Worm (Caenorhabditis elegans) whole organism, L1 larva: Measurements from ENCODE around the gene C23G10.10.

ENCODE experiments used
- Y116A8C.19 ChIP-seq: sonication (generic microtip); optimal IDR thresholded peaks from 2 replicates; lab custom pipeline; 2016; ENCODE audit warnings: missing compliant biosample characterization, missing genetic modification characterization, borderline replicate concordance
- aha-1 ChIP-seq: fragments of 150-350 bp; optimal IDR thresholded peaks from 2 replicates; lab custom pipeline; 2014; ENCODE audit warnings: missing biosample characterization, missing genetic modification characterization
- ama-1 ChIP-seq: fragments of 150-350 bp; optimal IDR thresholded peaks from 2 replicates; lab custom pipeline; 2014
- blmp-1 ChIP-seq: fragments of 150-350 bp; optimal IDR thresholded peaks from 2 replicates; lab custom pipeline; 2014; ENCODE audit warnings: missing biosample characterization, missing genetic modification characterization
- ceh-63 ChIP-seq: fragments of 200-800 bp; sonication (Bioruptor generic); optimal IDR thresholded peaks from 2 replicates; lab custom pipeline; 2018; ENCODE audit warnings: mild to moderate bottlenecking, missing genetic modification characterization, missing compliant biosample characterization
- ceh-82 ChIP-seq, 3 experiments: fragments of 150-350 bp in 1 of 3; sonication (generic microtip) in 2 of 3; optimal IDR thresholded peaks; 2 replicates each; lab custom pipeline; 2014 to 2017; ENCODE audit warnings: missing biosample characterization in 3 of 3, missing genetic modification characterization in 3 of 3
- ceh-90 ChIP-seq: sonication (generic microtip); optimal IDR thresholded peaks from 2 replicates; lab custom pipeline; 2016; ENCODE audit warnings: missing genetic modification characterization, missing compliant biosample characterization
- dpl-1 ChIP-seq, 3 experiments: fragments of 150-350 bp in 2 of 3; sonication (generic microtip) in 1 of 3; optimal IDR thresholded peaks; 2 replicates each; lab custom pipeline; 2014 to 2017; ENCODE audit warnings: missing biosample characterization in 3 of 3, missing genetic modification characterization in 3 of 3, missing genetic modification reagents in 3 of 3
- dsc-1 ChIP-seq: sonication (generic microtip); optimal IDR thresholded peaks from 2 replicates; lab custom pipeline; 2016; ENCODE audit warnings: mild to moderate bottlenecking, missing genetic modification characterization, missing compliant biosample characterization
- efl-1 ChIP-seq, 4 experiments: fragments of 150-350 bp; optimal IDR thresholded peaks in 3 of 4; peaks in 1 of 4; 1 replicate in 1 of 4; 2 replicates in 3 of 4; lab custom pipeline; 2014; ENCODE audit warnings: missing biosample characterization in 2 of 4, missing genetic modification characterization in 2 of 4, missing genetic modification reagents in 2 of 4
- elt-2 ChIP-seq: sonication (generic microtip); optimal IDR thresholded peaks from 2 replicates; lab custom pipeline; 2016; ENCODE audit warnings: missing genetic modification characterization, mild to moderate bottlenecking, inconsistent platforms, missing compliant biosample characterization, missing genetic modification reagents
- ets-5 ChIP-seq: fragments of 200-800 bp; sonication (Bioruptor generic); IDR thresholded peaks from 2 replicates; pipeline ENCODE4 v1.3.6; 2022; ENCODE audit warnings: missing genetic modification characterization, missing compliant biosample characterization
- fkh-10 ChIP-seq: sonication (generic microtip); optimal IDR thresholded peaks from 2 replicates; lab custom pipeline; 2017; ENCODE audit warnings: missing biosample characterization, missing genetic modification reagents, missing genetic modification characterization
- fkh-8 ChIP-seq: sonication (generic microtip); optimal IDR thresholded peaks from 2 replicates; lab custom pipeline; 2016; ENCODE audit warnings: mild to moderate bottlenecking, missing genetic modification characterization, missing compliant biosample characterization
- fos-1 ChIP-seq: fragments of 150-350 bp; optimal IDR thresholded peaks from 2 replicates; lab custom pipeline; 2014; ENCODE audit warnings: missing biosample characterization, missing genetic modification characterization
- grh-1 ChIP-seq: fragments of 200-800 bp; sonication (Bioruptor generic); IDR thresholded peaks from 2 replicates; pipeline ENCODE4 v1.3.6; 2022; ENCODE audit warnings: missing genetic modification reagents, missing genetic modification characterization, missing compliant biosample characterization
- lin-13 ChIP-seq: fragments of 150-350 bp; optimal IDR thresholded peaks from 2 replicates; lab custom pipeline; 2014; ENCODE audit warnings: missing biosample characterization, missing genetic modification reagents, missing genetic modification characterization
- lin-14 ChIP-seq: fragments of 200-800 bp; sonication (Bioruptor generic); optimal IDR thresholded peaks from 2 replicates; lab custom pipeline; 2018; ENCODE audit warnings: mild to moderate bottlenecking, missing genetic modification characterization, moderate library complexity, missing compliant biosample characterization
- lin-15B ChIP-seq: fragments of 150-350 bp; sonication (generic microtip); optimal IDR thresholded peaks from 3 replicates; lab custom pipeline; 2014; ENCODE audit warnings: missing biosample characterization, missing genetic modification characterization
- lin-35 ChIP-seq, 2 experiments: fragments of 150-350 bp; optimal IDR thresholded peaks; 2 replicates each; lab custom pipeline; 2014; ENCODE audit warnings: missing biosample characterization in 2 of 2, missing genetic modification characterization in 2 of 2, missing genetic modification reagents in 2 of 2
- lsy-2 ChIP-seq, 2 experiments: fragments of 150-350 bp; optimal IDR thresholded peaks; 2 replicates each; lab custom pipeline; 2014; ENCODE audit warnings: missing biosample characterization in 2 of 2, missing genetic modification characterization in 2 of 2
- mab-9 ChIP-seq: fragments of 200-800 bp; sonication (Bioruptor generic); IDR thresholded peaks from 2 replicates; pipeline ENCODE4 v1.3.6; 2022; ENCODE audit warnings: missing genetic modification reagents, missing genetic modification characterization, missing compliant biosample characterization
- mdl-1 ChIP-seq, 2 experiments: fragments of 150-350 bp; optimal IDR thresholded peaks; 2 replicates each; lab custom pipeline; 2014 to 2017; ENCODE audit warnings: missing biosample characterization in 2 of 2, missing genetic modification characterization in 2 of 2, inconsistent platforms in 1 of 2
- mef-2 ChIP-seq: fragments of 150-350 bp; optimal IDR thresholded peaks from 2 replicates; lab custom pipeline; 2014; ENCODE audit warnings: missing biosample characterization, missing genetic modification characterization
- mep-1 ChIP-seq: fragments of 150-350 bp; optimal IDR thresholded peaks from 2 replicates; lab custom pipeline; 2014; ENCODE audit warnings: missing biosample characterization, missing genetic modification characterization
- nhr-19 ChIP-seq: fragments of 200-800 bp; sonication (Bioruptor generic); conservative IDR thresholded peaks from 2 replicates; pipeline ENCODE4 v1.3.6; 2022; ENCODE audit warnings: missing genetic modification characterization, missing compliant biosample characterization
- nhr-20 ChIP-seq: sonication (generic microtip); optimal IDR thresholded peaks from 2 replicates; lab custom pipeline; 2016; ENCODE audit warnings: mild to moderate bottlenecking, missing genetic modification characterization, missing compliant biosample characterization
- nhr-237 ChIP-seq: fragments of 150-350 bp; optimal IDR thresholded peaks from 2 replicates; lab custom pipeline; 2014; ENCODE audit warnings: missing biosample characterization, missing genetic modification characterization
- nhr-71 ChIP-seq: sonication (generic microtip); optimal IDR thresholded peaks from 2 replicates; lab custom pipeline; 2016; ENCODE audit warnings: mild to moderate bottlenecking, missing genetic modification characterization, moderate library complexity, missing compliant biosample characterization
- nhr-76 ChIP-seq: sonication (generic microtip); optimal IDR thresholded peaks from 2 replicates; lab custom pipeline; 2017; ENCODE audit warnings: missing biosample characterization, missing genetic modification characterization
- nhr-84 ChIP-seq: sonication (generic microtip); optimal IDR thresholded peaks from 2 replicates; lab custom pipeline; 2017; ENCODE audit warnings: missing biosample characterization, missing genetic modification characterization
- nhr-85 ChIP-seq: sonication (generic microtip); peaks from one replicate; lab custom pipeline; 2016; ENCODE audit warnings: missing genetic modification characterization, inconsistent platforms, missing compliant biosample characterization
- nhr-90 ChIP-seq: sonication (generic microtip); optimal IDR thresholded peaks from 2 replicates; lab custom pipeline; 2016; ENCODE audit warnings: mild to moderate bottlenecking, missing genetic modification characterization, missing compliant biosample characterization; ENCODE audit not compliant: poor library complexity
- pag-3 ChIP-seq: sonication (generic microtip); optimal IDR thresholded peaks from 2 replicates; lab custom pipeline; 2017; ENCODE audit warnings: missing genetic modification characterization, mild to moderate bottlenecking, missing compliant biosample characterization, antibody characterized with exemption, borderline replicate concordance; ENCODE audit not compliant: insufficient read depth
- rnt-1 ChIP-seq: sonication (generic microtip); optimal IDR thresholded peaks from 2 replicates; lab custom pipeline; 2016; ENCODE audit warnings: mild to moderate bottlenecking, missing genetic modification characterization, moderate library complexity, missing compliant biosample characterization
- skn-1 ChIP-seq: fragments of 150-350 bp; optimal IDR thresholded peaks from 2 replicates; lab custom pipeline; 2014; ENCODE audit warnings: missing biosample characterization, missing genetic modification characterization
- snpc-4 ChIP-seq: fragments of 150-350 bp; optimal IDR thresholded peaks from 2 replicates; lab custom pipeline; 2014; ENCODE audit warnings: missing biosample characterization, missing genetic modification characterization
- sox-4 ChIP-seq: sonication (generic microtip); optimal IDR thresholded peaks from 2 replicates; lab custom pipeline; 2016; ENCODE audit warnings: missing genetic modification characterization, missing compliant biosample characterization
- sup-37 ChIP-seq: fragments of 200-800 bp; sonication (Bioruptor generic); optimal IDR thresholded peaks from 2 replicates; lab custom pipeline; 2018; ENCODE audit warnings: mild to moderate bottlenecking, missing genetic modification characterization, missing compliant biosample characterization
- swsn-7 ChIP-seq: sonication (generic microtip); optimal IDR thresholded peaks from 2 replicates; lab custom pipeline; 2016; ENCODE audit warnings: missing genetic modification characterization, missing compliant biosample characterization
- tbx-2 ChIP-seq: sonication (generic microtip); optimal IDR thresholded peaks from 2 replicates; lab custom pipeline; 2016; ENCODE audit warnings: missing genetic modification characterization, missing compliant biosample characterization
- tlp-1 ChIP-seq: fragments of 150-350 bp; optimal IDR thresholded peaks from 2 replicates; lab custom pipeline; 2014; ENCODE audit warnings: missing biosample characterization, missing genetic modification characterization
- unc-130 ChIP-seq: fragments of 150-350 bp; optimal IDR thresholded peaks from 2 replicates; lab custom pipeline; 2017; ENCODE audit warnings: missing biosample characterization, missing genetic modification characterization, inconsistent platforms
- unc-98 ChIP-seq: fragments of 200-800 bp; sonication (Bioruptor generic); IDR thresholded peaks from 2 replicates; pipeline ENCODE4 v1.3.6; 2022; ENCODE audit warnings: missing genetic modification characterization, missing compliant biosample characterization
- ztf-11 ChIP-seq, 2 experiments: sonication (generic microtip); optimal IDR thresholded peaks; 2 replicates each; lab custom pipeline; 2016 to 2017; ENCODE audit warnings: missing genetic modification characterization in 2 of 2, missing biosample characterization in 1 of 2, missing compliant biosample characterization in 1 of 2
- ztf-4 ChIP-seq: fragments of 150-350 bp; optimal IDR thresholded peaks from 2 replicates; lab custom pipeline; 2014; ENCODE audit warnings: missing biosample characterization, missing genetic modification characterization

Gene C23G10.10

DNA sequence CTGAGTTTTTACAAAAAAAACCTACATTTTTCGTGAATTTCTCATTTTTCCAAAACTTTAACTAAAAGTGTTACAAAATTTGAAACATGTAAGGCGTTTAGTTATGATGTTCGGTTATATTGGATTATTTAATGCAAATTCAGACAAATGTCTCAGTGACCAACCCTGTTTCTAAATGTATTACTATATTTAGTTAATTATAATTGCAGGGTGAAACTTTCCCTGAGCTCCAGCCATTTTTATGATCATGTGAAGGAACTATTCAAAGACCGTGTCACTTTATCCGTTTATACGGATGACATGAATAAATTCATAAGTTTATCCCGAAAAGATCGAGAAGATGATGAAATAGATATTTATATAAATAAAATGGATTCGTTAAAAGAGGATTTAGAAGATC lies 23.0 kb downstream of the C23G10.10 start, which contains the start of gene C23G10.5:
TSS of gene C23G10.5 (plus strand) at position 301 of the 400 bp plus-strand sequence.
- TF ChIP-seq ztf-4 (tag; lab: Kevin White, UChicago) (no peak), lin-35 (GFP tag; optimal IDR thresholded peaks at IDR 0.05; lab: Kevin White, UChicago) (no peak), lin-14 (no peak), mab-9 (GFP tag; lab: Robert Waterston, UW) (no peak), nhr-237 (tag; lab: Kevin White, UChicago) (no peak), Y116A8C.19 (tag; lab: Kevin White, UChicago) (no peak), ceh-82 (tag; optimal IDR thresholded peaks at IDR 0.05; lab: Kevin White, UChicago) (no peak), fos-1 (tag; lab: Kevin White, UChicago) (no peak), ceh-90 (tag; lab: Kevin White, UChicago) (no peak), nhr-85 (no peak), unc-98 (GFP tag; lab: Robert Waterston, UW) (no peak), sup-37 (GFP tag; lab: Kevin White, UChicago) (no peak), dsc-1 (no peak), nhr-76 (tag; lab: Kevin White, UChicago) (no peak), mef-2 (tag; lab: Kevin White, UChicago) (no peak)

DNA sequence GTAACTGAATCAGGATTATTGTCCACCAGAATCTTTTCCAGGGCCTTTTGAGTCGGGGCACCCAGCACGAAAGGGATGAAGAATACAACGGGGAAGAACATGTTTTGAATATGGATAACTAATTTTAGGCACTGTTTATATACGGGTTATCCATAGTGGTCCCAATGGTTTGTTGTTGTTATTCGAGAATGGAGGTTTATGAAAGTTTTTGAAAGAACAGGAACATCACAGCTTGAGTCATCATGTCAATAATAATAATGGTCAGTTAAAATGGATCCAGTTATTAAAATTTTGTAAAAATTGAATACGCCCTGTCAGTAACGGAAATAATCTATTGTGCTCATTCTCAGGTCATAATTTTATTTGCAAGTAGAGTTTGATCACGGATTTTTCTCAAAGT lies 30.7 kb downstream of the C23G10.10 start, which contains the start of gene nas-28:
TSS of gene nas-28 (minus strand) at position 101 of the 400 bp plus-strand sequence.
- TF ChIP-seq tlp-1 (tag; lab: Kevin White, UChicago) (no peak), ama-1 (no peak), lin-14 (no peak), snpc-4 (tag; lab: Kevin White, UChicago) (no peak), lin-13 (GFP tag; lab: Kevin White, UChicago) (no peak), fos-1 (tag; lab: Kevin White, UChicago) (no peak), grh-1 (GFP tag; lab: Robert Waterston, UW) (no peak), tbx-2 (tag; lab: Kevin White, UChicago) (no peak), nhr-19 (GFP tag; lab: Robert Waterston, UW) (no peak), lin-15B (tag; lab: Kevin White, UChicago) (no peak), ztf-11 (tag; optimal IDR thresholded peaks at IDR 0.05; lab: Kevin White, UChicago) (no peak), dpl-1 (GFP tag; optimal IDR thresholded peaks at IDR 0.05; lab: Kevin White, UChicago) (no peak), fkh-10 (GFP tag; lab: Kevin White, UChicago) (no peak)

DNA sequence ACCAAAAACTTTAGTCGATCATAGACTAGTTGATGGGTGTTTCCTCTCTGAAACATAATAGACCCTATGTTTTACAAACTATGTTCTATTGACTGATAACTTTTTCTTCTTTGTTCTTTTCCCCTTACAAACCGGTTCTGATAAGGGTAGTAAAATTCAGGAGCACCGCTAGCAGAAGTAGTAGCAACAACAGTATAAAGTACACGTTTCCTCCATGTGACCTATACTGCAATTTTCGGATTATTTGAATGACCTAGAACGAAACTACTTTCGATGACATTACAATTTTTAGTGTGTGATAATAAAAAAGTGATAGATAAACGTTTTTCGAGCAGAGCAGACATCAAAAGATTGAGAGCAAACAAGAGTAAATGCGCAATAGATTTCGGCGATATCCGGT lies 33.5 kb downstream of the C23G10.10 start:
- TF ChIP-seq elt-2 (tag; lab: Kevin White, UChicago) (peak; percentile 96), lin-35 (GFP tag; optimal IDR thresholded peaks at IDR 0.05; lab: Kevin White, UChicago) (peak in 1 of 2 experiments; percentile 50), sup-37 (GFP tag; lab: Kevin White, UChicago) (no peak), nhr-85 (peak; percentile 32), lsy-2 (tag; optimal IDR thresholded peaks at IDR 0.05; lab: Kevin White, UChicago) (no peak), nhr-20 (tag; lab: Kevin White, UChicago) (peak; percentile 31), lin-14 (peak; percentile 31), nhr-90 (peak; percentile 1), nhr-71 (tag; lab: Kevin White, UChicago) (peak; percentile 37)

DNA sequence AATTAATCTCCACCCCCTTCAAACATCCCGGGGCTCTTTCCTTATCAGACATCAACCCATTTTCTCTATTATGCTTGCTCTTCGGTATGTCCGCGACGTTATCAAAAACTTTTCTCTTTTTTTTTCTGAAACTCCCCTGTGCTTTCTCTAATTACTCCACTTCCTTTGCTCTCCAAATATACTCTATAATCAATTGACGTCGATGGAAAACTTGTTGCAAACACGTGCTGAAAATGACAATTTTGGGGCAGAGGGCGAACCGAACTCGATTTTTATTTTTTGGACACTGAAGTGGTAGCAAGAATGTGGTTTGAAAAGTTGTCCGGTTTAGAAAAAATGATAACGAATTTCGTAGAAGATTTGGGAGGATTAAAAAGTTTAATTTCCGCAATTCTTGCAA lies 34.8 kb downstream of the C23G10.10 start:
- TF ChIP-seq nhr-84 (tag; lab: Kevin White, UChicago) (no peak), ama-1 (no peak), mdl-1 (tag; optimal IDR thresholded peaks at IDR 0.05; lab: Kevin White, UChicago) (peak in 1 of 2 experiments; percentile 49), mep-1 (tag; lab: Kevin White, UChicago) (no peak), blmp-1 (tag; lab: Kevin White, UChicago) (no peak), ceh-90 (tag; lab: Kevin White, UChicago) (no peak), fkh-10 (GFP tag; lab: Kevin White, UChicago) (no peak), aha-1 (tag; lab: Kevin White, UChicago) (no peak), pag-3 (tag; lab: Kevin White, UChicago) (no peak), swsn-7 (no peak), fkh-8 (no peak), ceh-63 (GFP tag; lab: Kevin White, UChicago) (no peak), dsc-1 (no peak), nhr-76 (tag; lab: Kevin White, UChicago) (no peak), sox-4 (tag; lab: Kevin White, UChicago) (no peak), skn-1 (no peak), lin-35 (GFP tag; optimal IDR thresholded peaks at IDR 0.05; lab: Kevin White, UChicago) (peak in 1 of 2 experiments; percentile 5), nhr-90 (no peak), ets-5 (no peak), efl-1 (optimal IDR thresholded peaks at IDR 0.05; lab: Kevin White, UChicago) (no peak), efl-1 (GFP tag; optimal IDR thresholded peaks at IDR 0.05 in 1 of 2; lab: Kevin White, UChicago) (peak in 1 of 2 experiments; percentile 76), unc-130 (tag; lab: Kevin White, UChicago) (no peak), rnt-1 (no peak), lin-14 (no peak)
